Fruit fly (Drosophila melanogaster) whole organism, embryonic: ENCODE measurements around the gene CG34056.

Experiments used
- Atf3 ChIP-seq: fragments of 200-800 bp; sonication (Bioruptor generic); optimal IDR thresholded peaks from 3 replicates; lab custom pipeline; 2016; ENCODE audit warnings: missing biosample characterization, missing genetic modification characterization
- Awh ChIP-seq: fragments of 200-800 bp; sonication (Bioruptor generic); IDR thresholded peaks from 2 replicates; pipeline ENCODE4, ENCODE4 v1.3.6; 2022; ENCODE audit warnings: missing biosample characterization, missing genetic modification characterization
- CG10654 ChIP-seq: fragments of 200-800 bp; sonication (Bioruptor generic); optimal IDR thresholded peaks from 2 replicates; lab custom pipeline; 2016; ENCODE audit warnings: missing biosample characterization, missing genetic modification characterization
- CG11398 ChIP-seq: fragments of 200-800 bp; sonication (Bioruptor generic); optimal IDR thresholded peaks from 2 replicates; lab custom pipeline; 2016; ENCODE audit warnings: missing biosample characterization, missing genetic modification characterization
- CG13296 ChIP-seq: fragments of 200-800 bp; sonication (Bioruptor generic); optimal IDR thresholded peaks from 3 replicates; lab custom pipeline; 2018; ENCODE audit warnings: missing biosample characterization, mild to moderate bottlenecking, missing genetic modification characterization
- CG14014 ChIP-seq: fragments of 200-800 bp; sonication (Bioruptor generic); IDR thresholded peaks from 2 replicates; pipeline ENCODE4 v1.3.6; 2022; ENCODE audit warnings: missing biosample characterization, missing genetic modification characterization
- CG14441 ChIP-seq: fragments of 200-800 bp; sonication (Bioruptor generic); IDR thresholded peaks from 2 replicates; pipeline ENCODE4 v1.3.6; 2022; ENCODE audit warnings: missing biosample characterization, missing genetic modification characterization
- CG15011 ChIP-seq: fragments of 200-800 bp; sonication (Bioruptor generic); optimal IDR thresholded peaks from 3 replicates; lab custom pipeline; 2018; ENCODE audit warnings: missing biosample characterization, mild to moderate bottlenecking, missing genetic modification characterization
- CG1792 ChIP-seq: fragments of 200-800 bp; sonication (Bioruptor generic); optimal IDR thresholded peaks from 2 replicates; lab custom pipeline; 2016; ENCODE audit warnings: missing biosample characterization, missing genetic modification characterization
- CG2875 ChIP-seq: fragments of 200-800 bp; sonication (Bioruptor generic); optimal IDR thresholded peaks from 2 replicates; lab custom pipeline; 2017; ENCODE audit warnings: missing biosample characterization, mild to moderate bottlenecking, missing genetic modification characterization, missing genetic modification reagents
- CG30403 ChIP-seq: fragments of 200-800 bp; sonication (Bioruptor generic); optimal IDR thresholded peaks from 3 replicates; lab custom pipeline; 2016; ENCODE audit warnings: missing biosample characterization, missing genetic modification characterization
- CG30431 ChIP-seq: fragments of 200-800 bp; sonication (Bioruptor generic); optimal IDR thresholded peaks from 2 replicates; lab custom pipeline; 2017; ENCODE audit warnings: missing biosample characterization, missing genetic modification characterization
- CG3838 ChIP-seq: fragments of 200-800 bp; sonication (Bioruptor generic); optimal IDR thresholded peaks from 3 replicates; lab custom pipeline; 2016; ENCODE audit warnings: missing biosample characterization, missing genetic modification characterization
- CG4820 ChIP-seq: fragments of 200-800 bp; sonication (Bioruptor generic); optimal IDR thresholded peaks from 3 replicates; lab custom pipeline; 2016; ENCODE audit warnings: missing biosample characterization, missing genetic modification characterization
- CG6254 ChIP-seq: fragments of 200-800 bp; sonication (Bioruptor generic); optimal IDR thresholded peaks from 3 replicates; lab custom pipeline; 2017; ENCODE audit warnings: mild to moderate bottlenecking, missing biosample characterization, missing genetic modification reagents, missing genetic modification characterization
- CG7372 ChIP-seq: fragments of 200-800 bp; sonication (Bioruptor generic); IDR thresholded peaks from 2 replicates; pipeline ENCODE4 v1.3.6; 2022; ENCODE audit warnings: missing biosample characterization, missing genetic modification characterization
- CG8944 ChIP-seq: fragments of 200-800 bp; sonication (Bioruptor generic); optimal IDR thresholded peaks from 3 replicates; lab custom pipeline; 2016; ENCODE audit warnings: missing biosample characterization, missing genetic modification characterization
- CG9609 ChIP-seq: fragments of 200-800 bp; sonication (Bioruptor generic); optimal IDR thresholded peaks from 3 replicates; lab custom pipeline; 2016; ENCODE audit warnings: missing biosample characterization, missing genetic modification characterization
- Dip3 ChIP-seq: fragments of 200-800 bp; sonication (Bioruptor generic); optimal IDR thresholded peaks from 3 replicates; lab custom pipeline; 2016; ENCODE audit warnings: missing biosample characterization, missing genetic modification characterization
- Dp ChIP-seq: fragments of 200-800 bp; sonication (Bioruptor generic); optimal IDR thresholded peaks from 2 replicates; lab custom pipeline; 2018; ENCODE audit warnings: missing biosample characterization, mild to moderate bottlenecking, missing genetic modification characterization, moderate library complexity
- GATAe ChIP-seq: fragments of 200-800 bp; sonication (Bioruptor generic); conservative IDR thresholded peaks from 2 replicates; pipeline ENCODE4 v1.3.6; 2022; ENCODE audit warnings: missing biosample characterization, missing genetic modification characterization
- HLH4C ChIP-seq: fragments of 200-800 bp; sonication (Bioruptor generic); IDR thresholded peaks from 3 replicates; pipeline ENCODE4 v1.3.6; 2022; ENCODE audit warnings: missing biosample characterization, missing genetic modification characterization; ENCODE audit not compliant: partially characterized antibody
- Hr3 ChIP-seq: fragments of 200-800 bp; sonication (Bioruptor generic); optimal IDR thresholded peaks from 3 replicates; lab custom pipeline; 2016; ENCODE audit warnings: missing biosample characterization, missing genetic modification characterization
- Mad ChIP-seq: fragments of 200-800 bp; sonication (Bioruptor generic); optimal IDR thresholded peaks from 2 replicates; lab custom pipeline; 2016; ENCODE audit warnings: missing biosample characterization, missing genetic modification characterization
- NC2β ChIP-seq: fragments of 200-800 bp; sonication (Bioruptor generic); optimal IDR thresholded peaks from 2 replicates; lab custom pipeline; 2016; ENCODE audit warnings: missing biosample characterization, missing genetic modification characterization
- Nf-YA ChIP-seq: fragments of 200-800 bp; sonication (Bioruptor generic); IDR thresholded peaks from 2 replicates; pipeline ENCODE4 v1.3.6; 2022; ENCODE audit warnings: missing biosample characterization, missing genetic modification characterization
- Rfx ChIP-seq: fragments of 200-800 bp; sonication (Bioruptor generic); IDR thresholded peaks from 2 replicates; pipeline ENCODE4 v1.3.6; 2022; ENCODE audit warnings: missing biosample characterization, missing genetic modification characterization
- Side ChIP-seq: fragments of 200-800 bp; sonication (Bioruptor generic); optimal IDR thresholded peaks from 2 replicates; lab custom pipeline; 2016; ENCODE audit warnings: missing biosample characterization, missing genetic modification characterization
- Trl ChIP-seq, 3 experiments: fragments of >200 bp in 2 of 3; fragments of 200-800 bp in 1 of 3; sonication (Bioruptor generic) in 1 of 3; optimal IDR thresholded peaks; 2 replicates in 1 of 3; 3 replicates in 2 of 3; lab custom pipeline; 2016 to 2017; ENCODE audit warnings: missing biosample characterization in 1 of 3, missing genetic modification characterization in 1 of 3
- Usf ChIP-seq: fragments of 200-800 bp; sonication (Bioruptor generic); optimal IDR thresholded peaks from 2 replicates; lab custom pipeline; 2017; ENCODE audit warnings: missing genotype, missing biosample characterization, missing genetic modification characterization
- bsh ChIP-seq, 2 experiments: fragments of 200-800 bp; sonication (Bioruptor generic); optimal IDR thresholded peaks; 2 replicates each; lab custom pipeline; 2017 to 2018; ENCODE audit warnings: mild to moderate bottlenecking in 2 of 2, missing biosample characterization in 2 of 2, missing genetic modification characterization in 2 of 2, moderate library complexity in 1 of 2
- caup ChIP-seq: fragments of 200-800 bp; sonication (Bioruptor generic); optimal IDR thresholded peaks from 3 replicates; lab custom pipeline; 2017; ENCODE audit warnings: missing biosample characterization, mild to moderate bottlenecking, missing genetic modification characterization, moderate library complexity; ENCODE audit not compliant: severe bottlenecking
- crp ChIP-seq, 2 experiments: fragments of 200-800 bp; sonication (Bioruptor generic); optimal IDR thresholded peaks; 2 replicates in 1 of 2; 3 replicates in 1 of 2; lab custom pipeline; 2017; ENCODE audit warnings: missing biosample characterization in 2 of 2, missing genetic modification characterization in 2 of 2, mild to moderate bottlenecking in 1 of 2, moderate library complexity in 1 of 2
- en ChIP-seq: fragments of 200-800 bp; sonication (Bioruptor generic); optimal IDR thresholded peaks from 2 replicates; lab custom pipeline; 2016; ENCODE audit warnings: missing biosample characterization, missing genetic modification characterization
- fd102C ChIP-seq: fragments of 200-800 bp; sonication (Bioruptor generic); optimal IDR thresholded peaks from 2 replicates; lab custom pipeline; 2018; ENCODE audit warnings: missing biosample characterization, mild to moderate bottlenecking, missing genetic modification characterization, moderate library complexity
- gcm2 ChIP-seq: fragments of 200-800 bp; sonication (Bioruptor generic); optimal IDR thresholded peaks from 2 replicates; lab custom pipeline; 2016; ENCODE audit warnings: missing biosample characterization, missing genetic modification characterization
- hth ChIP-seq: fragments of >200 bp; optimal IDR thresholded peaks from 2 replicates; lab custom pipeline; 2017; ENCODE audit warnings: inconsistent platforms
- jumu ChIP-seq: fragments of 200-800 bp; sonication (Bioruptor generic); optimal IDR thresholded peaks from 3 replicates; lab custom pipeline; 2016; ENCODE audit warnings: missing biosample characterization, missing genetic modification characterization
- klu ChIP-seq: fragments of 200-800 bp; sonication (Bioruptor generic); IDR thresholded peaks from 2 replicates; pipeline ENCODE4 v1.3.6; 2022; ENCODE audit warnings: missing biosample characterization, missing genetic modification characterization
- mam ChIP-seq: fragments of 200-800 bp; sonication (Bioruptor generic); optimal IDR thresholded peaks from 3 replicates; lab custom pipeline; 2016; ENCODE audit warnings: missing biosample characterization, missing genetic modification characterization
- pan ChIP-seq, 4 experiments: fragments of >200 bp in 3 of 4; fragments of 200-800 bp in 1 of 4; sonication (Bioruptor generic) in 1 of 4; optimal IDR thresholded peaks in 3 of 4; IDR thresholded peaks in 1 of 4; 2 replicates each; pipeline versions ENCODE4 v1.3.6 to Lab custom; 2017 to 2022; ENCODE audit warnings: missing biosample characterization in 2 of 4, missing genetic modification characterization in 2 of 4, mixed read lengths in 1 of 4
- phol ChIP-seq: fragments of 200-800 bp; sonication (Bioruptor generic); optimal IDR thresholded peaks from 3 replicates; lab custom pipeline; 2018; ENCODE audit warnings: missing biosample characterization, mild to moderate bottlenecking, missing genetic modification characterization, moderate library complexity
- pum ChIP-seq: fragments of 200-800 bp; sonication (Bioruptor generic); optimal IDR thresholded peaks from 2 replicates; lab custom pipeline; 2016; ENCODE audit warnings: missing biosample characterization, missing genetic modification characterization
- repo ChIP-seq: fragments of 200-800 bp; sonication (Bioruptor generic); optimal IDR thresholded peaks from 2 replicates; lab custom pipeline; 2016; ENCODE audit warnings: missing biosample characterization, missing genetic modification characterization
- seq ChIP-seq: fragments of 200-800 bp; sonication (Bioruptor generic); IDR thresholded peaks from 2 replicates; pipeline ENCODE4 v1.3.6; 2022; ENCODE audit warnings: missing biosample characterization, missing genetic modification characterization
- slp2 ChIP-seq: fragments of 200-800 bp; sonication (Bioruptor generic); optimal IDR thresholded peaks from 2 replicates; lab custom pipeline; 2016; ENCODE audit warnings: missing biosample characterization, missing genetic modification characterization
- tgo ChIP-seq: fragments of 200-800 bp; sonication (Bioruptor generic); IDR thresholded peaks from 3 replicates; pipeline ENCODE4 v1.3.6; 2022; ENCODE audit warnings: missing biosample characterization, missing genetic modification characterization
- tio ChIP-seq: fragments of 200-800 bp; sonication (Bioruptor generic); optimal IDR thresholded peaks from 2 replicates; lab custom pipeline; 2017; ENCODE audit warnings: missing biosample characterization, missing genetic modification characterization, inconsistent platforms
- trh ChIP-seq: fragments of 200-800 bp; sonication (Bioruptor generic); optimal IDR thresholded peaks from 2 replicates; lab custom pipeline; 2016; ENCODE audit warnings: missing biosample characterization, missing genetic modification characterization
- zfh1 ChIP-seq: fragments of 200-800 bp; sonication (Bioruptor generic); IDR thresholded peaks from 3 replicates; pipeline ENCODE4 v1.3.6; 2022; ENCODE audit warnings: missing biosample characterization, missing genetic modification characterization

Gene CG34056

dm6 chr3L:851061-851460 lies 44.7 kb upstream of the CG34056 start, which contains the start of gene Dci (continued):
- peak; percentile 76 for TF ChIP-seq Hr3
- TF ChIP-seq Trl (optimal IDR thresholded peaks at IDR 0.05; lab: Kevin White, UChicago), result no peak
- TF ChIP-seq Trl (GFP tag; optimal IDR thresholded peaks at IDR 0.05; lab: Kevin White, UChicago), result peak; percentile 73
- peak; percentile 20 for TF ChIP-seq CG3838 (GFP tag; lab: Kevin White, UChicago)
- TF ChIP-seq caup (GFP tag; lab: Kevin White, UChicago), result peak; percentile 10
- peak; percentile 85 for TF ChIP-seq CG30403 (GFP tag; lab: Kevin White, UChicago)
- TF ChIP-seq crp (GFP tag; optimal IDR thresholded peaks at IDR 0.05; lab: Kevin White, UChicago), result peak in 1 of 2 experiments; percentile 7
- no peak for TF ChIP-seq pan (optimal IDR thresholded peaks at IDR 0.05; lab: Kevin White, UChicago)
- TF ChIP-seq pan (GFP tag; optimal IDR thresholded peaks at IDR 0.05 in 1 of 2, IDR thresholded peaks at IDR 0.05 in 1 of 2), result peak in 1 of 2 experiments; percentile 84
- TF ChIP-seq CG13296, result no peak
- TF ChIP-seq tio (GFP tag; lab: Kevin White, UChicago), result peak; percentile 57
- peak; percentile 16 for TF ChIP-seq CG2875
- no peak for TF ChIP-seq en
- peak; percentile 87 for TF ChIP-seq CG14441 (GFP tag; lab: Robert Waterston, UW)
- TF ChIP-seq Usf (GFP tag; lab: Kevin White, UChicago), result peak; percentile 31
- peak; percentile 41 for TF ChIP-seq CG11398
- TF ChIP-seq CG10654 (GFP tag; lab: Kevin White, UChicago), result peak; percentile 75
- TF ChIP-seq CG8944 (GFP tag; lab: Kevin White, UChicago), result peak; percentile 54
- TF ChIP-seq CG6254 (GFP tag; lab: Kevin White, UChicago), result no peak
- TF ChIP-seq zfh1, result peak; percentile 54; the same call in 2 of the 3 replicates
- TF ChIP-seq Mad, result peak; percentile 29
- TF ChIP-seq CG4820 (GFP tag; lab: Kevin White, UChicago), result peak; percentile 49
- TF ChIP-seq jumu, result peak; percentile 72
- TF ChIP-seq fd102C, result no peak
- TF ChIP-seq CG14014 (GFP tag; lab: Robert Waterston, UW), result peak; percentile 84
- peak; percentile 57 for TF ChIP-seq pum (GFP tag; lab: Kevin White, UChicago)
- TF ChIP-seq NC2β, result peak; percentile 46
- peak; percentile 89 for TF ChIP-seq mam (GFP tag; lab: Kevin White, UChicago)
- peak; percentile 70 for TF ChIP-seq tgo
- TF ChIP-seq hth (lab: Kevin White, UChicago), result no peak
- TF ChIP-seq CG9609 (GFP tag; lab: Kevin White, UChicago), result peak; percentile 59
- TF ChIP-seq GATAe (GFP tag; lab: Robert Waterston, UW), result no peak
- TF ChIP-seq bsh (GFP tag; optimal IDR thresholded peaks at IDR 0.05; lab: Kevin White, UChicago), result peak in 1 of 2 experiments; percentile 73
- peak; percentile 50 for TF ChIP-seq trh
- TF ChIP-seq Dp, result peak; percentile 87
- peak; percentile 47 for TF ChIP-seq CG1792 (GFP tag; lab: Kevin White, UChicago)
- peak; percentile 29 for TF ChIP-seq Side
- peak; percentile 37; the same call in 1 of the 2 replicates for TF ChIP-seq klu (GFP tag; lab: Robert Waterston, UW)
- TF ChIP-seq phol, result peak; percentile 66
- peak; percentile 27 for TF ChIP-seq gcm2
- TF ChIP-seq slp2, result peak; percentile 67
- peak; percentile 87 for TF ChIP-seq Rfx (GFP tag; lab: Robert Waterston, UW)
- peak; percentile 81 for TF ChIP-seq HLH4C (GFP tag; lab: Robert Waterston, UW)
- peak; percentile 57 for TF ChIP-seq seq (GFP tag; lab: Robert Waterston, UW)
- peak; percentile 61 for TF ChIP-seq CG7372
- peak; percentile 49 for TF ChIP-seq CG30431 (GFP tag; lab: Kevin White, UChicago)
- TF ChIP-seq Nf-YA, result peak; percentile 33; the same call in 1 of the 2 replicates
- peak; percentile 68 for TF ChIP-seq Dip3 (GFP tag; lab: Kevin White, UChicago)
- peak; percentile 57 for TF ChIP-seq Atf3 (GFP tag; lab: Kevin White, UChicago)
- peak; percentile 57 for TF ChIP-seq Awh (GFP tag; lab: Robert Waterston, UW)
- peak; percentile 50 for TF ChIP-seq repo (GFP tag; lab: Kevin White, UChicago)
- TF ChIP-seq CG15011 (GFP tag; lab: Kevin White, UChicago), result no peak
